Worm (Caenorhabditis elegans) whole organism, late embryonic: ENCODE results near the gene chpf-1.

Experiments used
- ama-1 ChIP-seq: fragments of 150-350 bp; optimal IDR thresholded peaks from 2 replicates; lab custom pipeline; 2014
- ceh-19 ChIP-seq: fragments of 200-800 bp; sonication (Bioruptor generic); optimal IDR thresholded peaks from 2 replicates; lab custom pipeline; 2018; ENCODE audit warnings: mild to moderate bottlenecking, missing genetic modification characterization, missing compliant biosample characterization
- ceh-45 ChIP-seq: fragments of 200-800 bp; sonication (Bioruptor generic); IDR thresholded peaks from 2 replicates; pipeline ENCODE4 v1.3.6; 2022; ENCODE audit warnings: missing genetic modification reagents, missing genetic modification characterization, missing compliant biosample characterization
- ceh-9 ChIP-seq: sonication (generic microtip); optimal IDR thresholded peaks from 2 replicates; lab custom pipeline; 2016; ENCODE audit warnings: mild to moderate bottlenecking, missing genetic modification characterization, inconsistent platforms, missing compliant biosample characterization
- fkh-6 ChIP-seq: sonication (generic microtip); optimal IDR thresholded peaks from 2 replicates; lab custom pipeline; 2016; ENCODE audit warnings: missing genetic modification characterization, missing compliant biosample characterization
- hlh-30 ChIP-seq: sonication (generic microtip); optimal IDR thresholded peaks from 2 replicates; lab custom pipeline; 2017; ENCODE audit warnings: antibody characterized with exemption, missing genetic modification characterization, missing compliant biosample characterization; ENCODE audit not compliant: insufficient read depth
- hlh-8 ChIP-seq: sonication (generic microtip); optimal IDR thresholded peaks from 2 replicates; lab custom pipeline; 2016; ENCODE audit warnings: missing genotype, missing genetic modification characterization, missing compliant biosample characterization
- nhr-11 ChIP-seq: fragments of 150-350 bp; optimal IDR thresholded peaks from 2 replicates; lab custom pipeline; 2014; ENCODE audit warnings: missing biosample characterization, missing genetic modification characterization
- npax-4 ChIP-seq: sonication (generic microtip); optimal IDR thresholded peaks from 2 replicates; lab custom pipeline; 2016; ENCODE audit warnings: missing genetic modification characterization, missing compliant biosample characterization
- pax-1 ChIP-seq: fragments of 150-350 bp; optimal IDR thresholded peaks from 2 replicates; lab custom pipeline; 2014; ENCODE audit warnings: missing biosample characterization, missing genetic modification characterization
- tbx-7 ChIP-seq: sonication (generic microtip); optimal IDR thresholded peaks from 2 replicates; lab custom pipeline; 2016; ENCODE audit warnings: missing genotype, missing genetic modification characterization, missing compliant biosample characterization
- zip-5 ChIP-seq: sonication (generic microtip); optimal IDR thresholded peaks from 2 replicates; lab custom pipeline; 2016; ENCODE audit warnings: missing genetic modification characterization, missing compliant biosample characterization
- ztf-16 ChIP-seq: sonication (generic microtip); optimal IDR thresholded peaks from 2 replicates; lab custom pipeline; 2017; ENCODE audit warnings: missing genetic modification characterization, missing compliant biosample characterization

ce11 chrV:10158528-10158927, 44.8 kb downstream of the chpf-1 start, which contains the start of gene srsx-30:
- TF ChIP-seq ceh-45 (GFP tag; lab: Robert Waterston, UW): no peak
- no peak for TF ChIP-seq hlh-8 (tag; lab: Kevin White, UChicago)
- TF ChIP-seq ceh-19 (GFP tag; lab: Kevin White, UChicago): no peak
- no peak for TF ChIP-seq zip-5 (tag; lab: Kevin White, UChicago)
- TF ChIP-seq pax-1 (tag; lab: Kevin White, UChicago): no peak
- no peak for TF ChIP-seq tbx-7 (tag; lab: Kevin White, UChicago)
- TF ChIP-seq fkh-6 (tag; lab: Kevin White, UChicago): no peak
- TF ChIP-seq ztf-16: no peak
- no peak for TF ChIP-seq ceh-9 (tag; lab: Kevin White, UChicago)
- TF ChIP-seq nhr-11 (tag; lab: Kevin White, UChicago): no peak
- TF ChIP-seq hlh-30 (tag; lab: Kevin White, UChicago): no peak
- TF ChIP-seq npax-4 (tag; lab: Kevin White, UChicago): no peak
- TF ChIP-seq ama-1: no peak
